Worm (Caenorhabditis elegans): Measurements from ENCODE around the gene nrde-1.

The nrde-1 gene

ce11 chrIII:3713163-3713562, at the start of gene nrde-1:
nrde-1 (plus strand) TSS chrIII:3713463.
- TF ChIP-seq hlh-11 (tag; optimal IDR thresholded peaks at IDR 0.05) (no peak), ZK337.2 (GFP tag; IDR thresholded peaks at IDR 0.05) (no peak), skn-1 (tag; optimal IDR thresholded peaks at IDR 0.05) (no peak)

DNA sequence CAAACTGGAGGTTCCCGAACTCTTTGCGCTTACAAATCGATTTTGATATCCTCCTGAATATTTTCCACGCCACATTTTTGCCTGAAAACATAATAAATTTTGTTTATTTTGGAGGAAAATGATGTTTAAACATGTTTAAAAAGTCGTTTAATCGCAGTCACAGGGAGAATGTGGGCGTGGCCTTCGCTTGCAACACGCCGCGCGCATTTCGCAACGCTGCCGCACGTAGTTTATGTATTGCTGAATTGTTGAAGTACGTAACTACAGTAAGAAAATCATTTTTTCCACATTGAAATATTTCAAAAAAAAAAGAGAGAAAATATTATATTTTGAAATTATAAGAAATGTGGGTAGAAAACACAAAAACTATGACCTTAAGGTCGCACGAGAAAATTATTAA, 49.0 kb upstream of the nrde-1 start, which contains the start of gene C46F11.4:
Gene C46F11.4 (minus strand): TSS at position 81 of the 400 bp plus-strand sequence.
- TF ChIP-seq mes-2 (tag; optimal IDR thresholded peaks at IDR 0.05; ENCODE audit: poor library complexity, severe bottlenecking) (peak; percentile 87), lim-7 (GFP tag; IDR thresholded peaks at IDR 0.05) (no peak), mdt-29 (GFP tag; IDR thresholded peaks at IDR 0.05) (no peak), lin-38 (GFP tag; IDR thresholded peaks at IDR 0.05) (peak; percentile 48), hlh-30 (tag; optimal IDR thresholded peaks at IDR 0.05; ENCODE audit: insufficient read depth) (peak; percentile 67), arid-1 (GFP tag; conservative IDR thresholded peaks at IDR 0.05) (peak; percentile 36; the same call in 1 of the 2 replicates), mep-1 (tag; optimal IDR thresholded peaks at IDR 0.05) (peak; percentile 66), hmg-1.1 (GFP tag; IDR thresholded peaks at IDR 0.05) (peak; percentile 50; the same call in 1 of the 2 replicates), aha-1 (tag) (peak; percentile 49), lir-3 (tag; optimal IDR thresholded peaks at IDR 0.05) (no peak), lsy-2 (tag; optimal IDR thresholded peaks at IDR 0.05) (peak; percentile 5 to 67), lin-13 (GFP tag; optimal IDR thresholded peaks at IDR 0.05) (peak; percentile 45), daf-19 (GFP tag; conservative IDR thresholded peaks at IDR 0.05) (0 out of 2 replicates have a peak, but pooled peaks have one; percentile 71), tag-97 (GFP tag; IDR thresholded peaks at IDR 0.05) (no peak), unc-130 (GFP tag; optimal IDR thresholded peaks at IDR 0.05) (peak; percentile 14), pqm-1 (tag; optimal IDR thresholded peaks at IDR 0.05) (no peak), nhr-28 (tag; optimal IDR thresholded peaks at IDR 0.05) (peak; percentile 92), dpl-1 (GFP tag; optimal IDR thresholded peaks at IDR 0.05) (peak; percentile 43), dve-1 (tag; optimal IDR thresholded peaks at IDR 0.05; ENCODE audit: insufficient read depth) (peak; percentile 40), duxl-1 (tag; optimal IDR thresholded peaks at IDR 0.05; ENCODE audit: poor library complexity) (peak; percentile 62), nhr-6 (tag; optimal IDR thresholded peaks at IDR 0.05) (peak; percentile 15)

DNA sequence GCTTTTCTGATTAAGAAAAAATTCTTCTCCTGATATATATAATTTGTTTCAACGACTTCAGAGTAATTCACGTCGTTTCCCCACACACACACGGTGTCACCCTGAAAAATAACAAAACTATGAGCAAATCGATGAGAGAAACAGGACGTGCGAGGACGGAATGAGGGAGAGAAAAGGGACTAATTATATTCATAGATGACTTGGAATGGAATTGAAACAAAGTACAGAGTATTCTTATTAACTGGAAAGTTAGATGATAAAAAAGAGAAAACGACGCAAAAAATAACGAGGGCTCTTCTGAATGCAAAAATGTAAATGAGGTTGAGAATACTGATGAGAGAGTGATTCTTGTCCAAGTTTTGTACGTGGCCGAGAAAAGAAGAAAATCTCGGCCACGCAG, 42.9 kb upstream of the nrde-1 start, which contains the start of gene C46F11.6:
Gene C46F11.6 (minus strand): TSS at position 101 of the 400 bp plus-strand sequence.
- no peak for TF ChIP-seq ceh-28 (tag; optimal IDR thresholded peaks at IDR 0.05)
- no peak for TF ChIP-seq lir-3 (tag; optimal IDR thresholded peaks at IDR 0.05)
- TF ChIP-seq unc-62 (GFP tag; optimal IDR thresholded peaks at IDR 0.05 in 1 of 2) = peak in 1 of 2 experiments; percentile 58
- TF ChIP-seq unc-62 (tag; optimal IDR thresholded peaks at IDR 0.05) = no peak

ce11 chrIII:3670984-3671383, 42.3 kb upstream of the nrde-1 start:
- TF ChIP-seq hlh-30 (tag; optimal IDR thresholded peaks at IDR 0.05; ENCODE audit: insufficient read depth) (no peak), ceh-62 (tag; optimal IDR thresholded peaks at IDR 0.05) (no peak), hmg-1.1 (GFP tag; IDR thresholded peaks at IDR 0.05) (0 out of 2 replicates have a peak, but pooled peaks have one; percentile 8), lsy-2 (tag; optimal IDR thresholded peaks at IDR 0.05) (peak in 1 of 2 experiments; percentile 36), nhr-11 (tag; optimal IDR thresholded peaks at IDR 0.05) (peak; percentile 32), nhr-48 (tag; optimal IDR thresholded peaks at IDR 0.05) (no peak)

- 0 out of 2 replicates have a peak, but pooled peaks have one; percentile 7 for TF ChIP-seq dmd-6 (GFP tag; IDR thresholded peaks at IDR 0.05)
- TF ChIP-seq lsy-2 (tag; optimal IDR thresholded peaks at IDR 0.05) = peak in 1 of 2 experiments; percentile 37
- TF ChIP-seq fos-1 (tag; optimal IDR thresholded peaks at IDR 0.05) = no peak
- TF ChIP-seq nhr-25 (tag; optimal IDR thresholded peaks at IDR 0.05; ENCODE audit: borderline replicate concordance, insufficient read depth) = peak; percentile 20
- peak; percentile 21 for TF ChIP-seq nhr-28 (tag; optimal IDR thresholded peaks at IDR 0.05)
- TF ChIP-seq mep-1 (tag; optimal IDR thresholded peaks at IDR 0.05) = peak; percentile 47
- TF ChIP-seq lin-13 (GFP tag; optimal IDR thresholded peaks at IDR 0.05) = no peak
- peak; percentile 24 for TF ChIP-seq hlh-11 (tag; optimal IDR thresholded peaks at IDR 0.05)
- TF ChIP-seq rbr-2 (tag; optimal IDR thresholded peaks at IDR 0.05) = peak; percentile 40
- TF ChIP-seq fkh-10 (GFP tag; optimal IDR thresholded peaks at IDR 0.05) = peak; percentile 41
- peak; percentile 37; the same call in 1 of the 2 replicates for TF ChIP-seq hmg-1.1 (GFP tag; IDR thresholded peaks at IDR 0.05)
- no peak for TF ChIP-seq snpc-1.2 (GFP tag; IDR thresholded peaks at IDR 0.05)
- TF ChIP-seq hlh-30 (tag; optimal IDR thresholded peaks at IDR 0.05; ENCODE audit: insufficient read depth) = peak; percentile 9
Measured at ce11 chrIII:3672839-3673238, 40.4 kb upstream of the nrde-1 start.

Measured in whole organism, L4 larva.